Fruit fly (Drosophila melanogaster) whole organism, embryonic: ENCODE data around the gene CCT7.

Experiments used
- Asciz ChIP-seq: fragments of 200-800 bp; sonication (Bioruptor generic); optimal IDR thresholded peaks from 2 replicates; lab custom pipeline; 2017; ENCODE audit warnings: missing biosample characterization, mild to moderate bottlenecking, missing genetic modification characterization, missing genetic modification reagents
- B-H2 ChIP-seq: fragments of 200-800 bp; sonication (Bioruptor generic); optimal IDR thresholded peaks from 2 replicates; lab custom pipeline; 2018; ENCODE audit warnings: missing biosample characterization, mild to moderate bottlenecking, missing genetic modification characterization
- CG10979 ChIP-seq: fragments of 200-800 bp; sonication (Bioruptor generic); optimal IDR thresholded peaks from 2 replicates; lab custom pipeline; 2018; ENCODE audit warnings: missing biosample characterization, mild to moderate bottlenecking, missing genetic modification characterization, moderate library complexity
- CG11093 ChIP-seq: fragments of 200-800 bp; sonication (Bioruptor generic); IDR thresholded peaks from 3 replicates; pipeline ENCODE4 v1.3.6; 2022; ENCODE audit warnings: missing biosample characterization, missing genetic modification characterization
- CG13624 ChIP-seq: fragments of 200-800 bp; sonication (Bioruptor generic); optimal IDR thresholded peaks from 2 replicates; lab custom pipeline; 2016; ENCODE audit warnings: missing biosample characterization, missing genetic modification characterization
- CG1603 ChIP-seq: fragments of 200-800 bp; sonication (Bioruptor generic); optimal IDR thresholded peaks from 2 replicates; lab custom pipeline; 2019; ENCODE audit warnings: missing biosample characterization, mild to moderate bottlenecking, missing genetic modification characterization, moderate library complexity
- CG1647 ChIP-seq: fragments of 200-800 bp; sonication (Bioruptor generic); optimal IDR thresholded peaks from 3 replicates; lab custom pipeline; 2016; ENCODE audit warnings: missing biosample characterization, missing genetic modification characterization
- CG16813 ChIP-seq: fragments of 200-800 bp; sonication (Bioruptor generic); IDR thresholded peaks from 3 replicates; pipeline ENCODE4 v1.3.6; 2022; ENCODE audit warnings: missing biosample characterization, missing genetic modification characterization; ENCODE audit not compliant: partially characterized antibody
- CG17612 ChIP-seq: fragments of 200-800 bp; sonication (Bioruptor generic); IDR thresholded peaks from 2 replicates; pipeline ENCODE4 v1.3.6; 2022; ENCODE audit warnings: missing biosample characterization, missing genetic modification characterization
- CG17912 ChIP-seq: fragments of 200-800 bp; sonication (Bioruptor generic); optimal IDR thresholded peaks from 2 replicates; lab custom pipeline; 2018; ENCODE audit warnings: missing biosample characterization, mild to moderate bottlenecking, missing genetic modification characterization
- CG18476 ChIP-seq: fragments of 200-800 bp; sonication (Bioruptor generic); optimal IDR thresholded peaks from 2 replicates; lab custom pipeline; 2016; ENCODE audit warnings: missing biosample characterization, mild to moderate bottlenecking, missing genetic modification characterization
- CG18599 ChIP-seq: fragments of 200-800 bp; sonication (Bioruptor generic); optimal IDR thresholded peaks from 3 replicates; lab custom pipeline; 2017; ENCODE audit warnings: missing biosample characterization, missing genetic modification characterization, mild to moderate bottlenecking, moderate library complexity, missing genetic modification reagents
- CG2678 ChIP-seq: fragments of 200-800 bp; sonication (Bioruptor generic); optimal IDR thresholded peaks from 3 replicates; lab custom pipeline; 2019; ENCODE audit warnings: missing biosample characterization, mild to moderate bottlenecking, missing genetic modification characterization, moderate library complexity
- CG2712 ChIP-seq: fragments of 200-800 bp; optimal IDR thresholded peaks from 3 replicates; lab custom pipeline; 2019; ENCODE audit warnings: missing biosample characterization, mild to moderate bottlenecking, missing genetic modification characterization, moderate library complexity
- CG3281 ChIP-seq: fragments of 200-800 bp; sonication (Bioruptor generic); optimal IDR thresholded peaks from 3 replicates; lab custom pipeline; 2017; ENCODE audit warnings: missing biosample characterization, mild to moderate bottlenecking, missing genetic modification characterization
- CG34422 ChIP-seq: fragments of 200-800 bp; sonication (Bioruptor generic); IDR thresholded peaks from 3 replicates; pipeline ENCODE4 v1.3.6; 2022; ENCODE audit warnings: missing biosample characterization, missing genetic modification characterization
- CG3847 ChIP-seq: fragments of 200-800 bp; sonication (Bioruptor generic); IDR thresholded peaks from 2 replicates; pipeline ENCODE4 v1.3.6; 2022; ENCODE audit warnings: missing biosample characterization, missing genetic modification characterization
- CG4282 ChIP-seq: fragments of 200-800 bp; sonication (Bioruptor generic); optimal IDR thresholded peaks from 2 replicates; lab custom pipeline; 2016; ENCODE audit warnings: missing biosample characterization, missing genetic modification characterization
- CG4328 ChIP-seq: fragments of 200-800 bp; sonication (Bioruptor generic); optimal IDR thresholded peaks from 3 replicates; lab custom pipeline; 2017; ENCODE audit warnings: missing biosample characterization, missing genetic modification reagents, missing genetic modification characterization
- CG6683 ChIP-seq: fragments of 200-800 bp; sonication (Bioruptor generic); optimal IDR thresholded peaks from 2 replicates; lab custom pipeline; 2017; ENCODE audit warnings: missing biosample characterization, mild to moderate bottlenecking, missing genetic modification characterization, missing genetic modification reagents
- CG9932 ChIP-seq: fragments of 200-800 bp; sonication (Bioruptor generic); IDR thresholded peaks from 2 replicates; pipeline ENCODE4 v1.3.6; 2022; ENCODE audit warnings: missing biosample characterization, missing genetic modification characterization
- CHES-1-like ChIP-seq: fragments of 200-800 bp; sonication (Bioruptor generic); optimal IDR thresholded peaks from 2 replicates; lab custom pipeline; 2016; ENCODE audit warnings: missing biosample characterization, missing genetic modification characterization
- D19B ChIP-seq: fragments of 200-800 bp; sonication (Bioruptor generic); optimal IDR thresholded peaks from 2 replicates; lab custom pipeline; 2017; ENCODE audit warnings: missing biosample characterization, mild to moderate bottlenecking, missing genetic modification characterization
- Eip74EF ChIP-seq, 2 experiments: fragments of 200-800 bp in 1 of 2; fragments of >200 bp in 1 of 2; sonication (Bioruptor generic) in 1 of 2; optimal IDR thresholded peaks; 2 replicates each; lab custom pipeline; 2017 to 2019; ENCODE audit warnings: missing biosample characterization in 2 of 2, missing genetic modification characterization in 2 of 2, mild to moderate bottlenecking in 1 of 2, moderate library complexity in 1 of 2
- HLH4C ChIP-seq: fragments of 200-800 bp; sonication (Bioruptor generic); IDR thresholded peaks from 3 replicates; pipeline ENCODE4 v1.3.6; 2022; ENCODE audit warnings: missing biosample characterization, missing genetic modification characterization; ENCODE audit not compliant: partially characterized antibody
- Hand ChIP-seq: fragments of 200-800 bp; sonication (Bioruptor generic); optimal IDR thresholded peaks from 2 replicates; lab custom pipeline; 2017; ENCODE audit warnings: mild to moderate bottlenecking, missing biosample characterization, missing genetic modification reagents, missing genetic modification characterization
- Hmx ChIP-seq: fragments of 200-800 bp; sonication (Bioruptor generic); optimal IDR thresholded peaks from 2 replicates; lab custom pipeline; 2016; ENCODE audit warnings: missing biosample characterization, missing genetic modification characterization
- Rfx ChIP-seq: fragments of 200-800 bp; sonication (Bioruptor generic); IDR thresholded peaks from 2 replicates; pipeline ENCODE4 v1.3.6; 2022; ENCODE audit warnings: missing biosample characterization, missing genetic modification characterization
- Rx ChIP-seq: fragments of 200-800 bp; sonication (Bioruptor generic); IDR thresholded peaks from 2 replicates; pipeline ENCODE4 v1.3.6; 2022; ENCODE audit warnings: missing biosample characterization, missing genetic modification characterization
- Trl ChIP-seq, 3 experiments: fragments of >200 bp in 2 of 3; fragments of 200-800 bp in 1 of 3; sonication (Bioruptor generic) in 1 of 3; optimal IDR thresholded peaks; 2 replicates in 1 of 3; 3 replicates in 2 of 3; lab custom pipeline; 2016 to 2017; ENCODE audit warnings: missing biosample characterization in 1 of 3, missing genetic modification characterization in 1 of 3
- Usf ChIP-seq: fragments of 200-800 bp; sonication (Bioruptor generic); optimal IDR thresholded peaks from 2 replicates; lab custom pipeline; 2017; ENCODE audit warnings: missing genotype, missing biosample characterization, missing genetic modification characterization
- ato ChIP-seq: fragments of 200-800 bp; sonication (Bioruptor generic); IDR thresholded peaks from 2 replicates; pipeline ENCODE4 v1.3.6; 2022; ENCODE audit warnings: missing biosample characterization, missing genetic modification characterization; ENCODE audit not compliant: partially characterized antibody
- bcd ChIP-seq: fragments of 200-800 bp; sonication (Bioruptor generic); optimal IDR thresholded peaks from 2 replicates; lab custom pipeline; 2017; ENCODE audit warnings: missing biosample characterization, mild to moderate bottlenecking, missing genetic modification characterization
- cato ChIP-seq: fragments of 200-800 bp; sonication (Bioruptor generic); optimal IDR thresholded peaks from 2 replicates; lab custom pipeline; 2016; ENCODE audit warnings: missing biosample characterization, missing genetic modification characterization, borderline replicate concordance
- chinmo ChIP-seq: fragments of 200-800 bp; sonication (Bioruptor generic); IDR thresholded peaks from 4 replicates; pipeline ENCODE4 v1.3.6; 2022; ENCODE audit warnings: missing biosample characterization, missing genetic modification characterization; ENCODE audit not compliant: partially characterized antibody
- crp ChIP-seq, 2 experiments: fragments of 200-800 bp; sonication (Bioruptor generic); optimal IDR thresholded peaks; 2 replicates in 1 of 2; 3 replicates in 1 of 2; lab custom pipeline; 2017; ENCODE audit warnings: missing biosample characterization in 2 of 2, missing genetic modification characterization in 2 of 2, mild to moderate bottlenecking in 1 of 2, moderate library complexity in 1 of 2
- danr ChIP-seq: fragments of 200-800 bp; sonication (Bioruptor generic); IDR thresholded peaks from 2 replicates; pipeline ENCODE4 v1.3.6; 2022; ENCODE audit warnings: missing biosample characterization, missing genetic modification characterization
- fu2 ChIP-seq: fragments of 200-800 bp; sonication (Bioruptor generic); optimal IDR thresholded peaks from 2 replicates; lab custom pipeline; 2016; ENCODE audit warnings: missing biosample characterization, missing genetic modification characterization
- gcm2 ChIP-seq: fragments of 200-800 bp; sonication (Bioruptor generic); optimal IDR thresholded peaks from 2 replicates; lab custom pipeline; 2016; ENCODE audit warnings: missing biosample characterization, missing genetic modification characterization
- hb ChIP-seq: fragments of 200-800 bp; sonication (Bioruptor generic); IDR thresholded peaks from 3 replicates; pipeline ENCODE4 v1.3.6; 2022; ENCODE audit warnings: missing biosample characterization, missing genetic modification characterization; ENCODE audit not compliant: partially characterized antibody
- p53 ChIP-seq: fragments of 200-800 bp; sonication (Bioruptor generic); optimal IDR thresholded peaks from 2 replicates; lab custom pipeline; 2016; ENCODE audit warnings: missing biosample characterization, missing genetic modification characterization
- repo ChIP-seq: fragments of 200-800 bp; sonication (Bioruptor generic); optimal IDR thresholded peaks from 2 replicates; lab custom pipeline; 2016; ENCODE audit warnings: missing biosample characterization, missing genetic modification characterization
- rib ChIP-seq: fragments of 200-800 bp; sonication (Bioruptor generic); IDR thresholded peaks from 2 replicates; pipeline ENCODE4 v1.3.6; 2022; ENCODE audit warnings: missing biosample characterization, missing genetic modification characterization
- sc ChIP-seq, 3 experiments: fragments of >200 bp in 2 of 3; fragments of 200-800 bp in 1 of 3; sonication (Bioruptor generic) in 1 of 3; optimal IDR thresholded peaks; 2 replicates in 2 of 3; 3 replicates in 1 of 3; lab custom pipeline; 2017; ENCODE audit warnings: mild to moderate bottlenecking in 1 of 3, missing biosample characterization in 1 of 3, missing genetic modification characterization in 1 of 3, missing genetic modification reagents in 1 of 3
- seq ChIP-seq: fragments of 200-800 bp; sonication (Bioruptor generic); IDR thresholded peaks from 2 replicates; pipeline ENCODE4 v1.3.6; 2022; ENCODE audit warnings: missing biosample characterization, missing genetic modification characterization
- slou ChIP-seq: fragments of 200-800 bp; sonication (Bioruptor generic); optimal IDR thresholded peaks from 3 replicates; lab custom pipeline; 2016; ENCODE audit warnings: missing biosample characterization, missing genetic modification characterization
- tx ChIP-seq: fragments of 200-800 bp; sonication (Bioruptor generic); optimal IDR thresholded peaks from 2 replicates; lab custom pipeline; 2016; ENCODE audit warnings: missing biosample characterization, missing genetic modification characterization
- vfl ChIP-seq: fragments of 200-800 bp; sonication (Bioruptor generic); optimal IDR thresholded peaks from 2 replicates; lab custom pipeline; 2016; ENCODE audit warnings: missing biosample characterization, missing genetic modification characterization

The CCT7 gene

DNA sequence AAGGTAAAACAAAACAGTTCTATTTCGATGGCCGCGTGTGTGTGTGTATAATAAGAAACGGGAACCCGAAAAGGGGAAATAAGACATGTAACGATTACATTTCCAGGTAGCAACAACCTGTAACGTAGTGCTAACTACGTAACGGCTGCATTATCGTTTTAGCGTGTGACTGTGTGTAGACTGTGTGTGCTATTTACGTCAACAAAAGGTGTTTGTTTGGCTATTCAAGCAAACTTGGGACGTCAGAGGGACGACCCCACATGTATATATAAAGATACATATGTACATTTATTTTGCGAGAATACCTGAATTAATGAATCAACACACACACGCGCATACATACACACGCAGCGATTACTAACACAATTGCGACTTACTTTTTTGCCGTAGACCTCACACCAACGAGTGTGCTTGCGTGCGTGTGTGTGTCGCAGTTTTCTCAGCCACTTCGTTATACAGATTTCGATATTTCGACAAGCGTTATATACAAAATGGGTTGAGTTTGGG, 18.2 kb downstream of the CCT7 start (continued):
- no peak for TF ChIP-seq crp (GFP tag; optimal IDR thresholded peaks at IDR 0.05; lab: Kevin White, UChicago)
- peak; percentile 12 for TF ChIP-seq fu2
- no peak for TF ChIP-seq Asciz (GFP tag; lab: Kevin White, UChicago)
- no peak for TF ChIP-seq Trl (optimal IDR thresholded peaks at IDR 0.05; lab: Kevin White, UChicago)
- TF ChIP-seq Trl (GFP tag; optimal IDR thresholded peaks at IDR 0.05; lab: Kevin White, UChicago): no peak
- peak; percentile 26 for TF ChIP-seq gcm2
- peak; percentile 63; the same call in 1 of the 4 replicates for TF ChIP-seq chinmo (GFP tag; lab: Robert Waterston, UW)
- no peak for TF ChIP-seq CG11093
- peak; percentile 48 for TF ChIP-seq CG13624
- peak; percentile 26; the same call in 1 of the 2 replicates for TF ChIP-seq CG3847
- TF ChIP-seq CG18476 (GFP tag; lab: Kevin White, UChicago): peak; percentile 19
- TF ChIP-seq p53: no peak
- TF ChIP-seq CG4328 (GFP tag; lab: Kevin White, UChicago): peak; percentile 18
- no peak for TF ChIP-seq CG16813 (GFP tag; lab: Robert Waterston, UW)
- TF ChIP-seq danr (GFP tag; lab: Robert Waterston, UW): peak; percentile 34; the same call in 1 of the 2 replicates
- TF ChIP-seq CG1647 (GFP tag; lab: Kevin White, UChicago): peak; percentile 54
- no peak for TF ChIP-seq hb
- TF ChIP-seq CG34422 (GFP tag; lab: Robert Waterston, UW): 0 out of 3 replicates have a peak, but pooled peaks have one; percentile 29
- TF ChIP-seq Eip74EF (GFP tag; optimal IDR thresholded peaks at IDR 0.05; lab: Kevin White, UChicago): no peak
- no peak for TF ChIP-seq Usf (GFP tag; lab: Kevin White, UChicago)
- no peak for TF ChIP-seq CG2712 (tag; lab: Kevin White, UChicago)
- peak; percentile 42 for TF ChIP-seq CG2678 (tag; lab: Kevin White, UChicago)
- TF ChIP-seq Hand (GFP tag; lab: Kevin White, UChicago): no peak
- peak; percentile 21 for TF ChIP-seq CG3281
- TF ChIP-seq CG18599: peak; percentile 37
- TF ChIP-seq Rx: no peak
- TF ChIP-seq CHES-1-like (GFP tag; lab: Kevin White, UChicago): peak; percentile 32
- TF ChIP-seq repo (GFP tag; lab: Kevin White, UChicago): no peak
- peak; percentile 28 for TF ChIP-seq B-H2 (GFP tag; lab: Kevin White, UChicago)
- peak; percentile 16 for TF ChIP-seq bcd (GFP tag; lab: Kevin White, UChicago)
- TF ChIP-seq ato (GFP tag; lab: Robert Waterston, UW): no peak
- TF ChIP-seq sc (optimal IDR thresholded peaks at IDR 0.05; lab: Kevin White, UChicago): no peak
- no peak for TF ChIP-seq sc (GFP tag; optimal IDR thresholded peaks at IDR 0.05; lab: Kevin White, UChicago)
- peak; percentile 30 for TF ChIP-seq vfl (GFP tag; lab: Kevin White, UChicago)
- TF ChIP-seq CG17912 (GFP tag; lab: Kevin White, UChicago): peak; percentile 22
- no peak for TF ChIP-seq D19B (GFP tag; lab: Kevin White, UChicago)
- TF ChIP-seq CG17612 (GFP tag; lab: Robert Waterston, UW): no peak
- TF ChIP-seq Hmx: no peak
- peak; percentile 36 for TF ChIP-seq CG6683 (GFP tag; lab: Kevin White, UChicago)
- TF ChIP-seq CG9932 (GFP tag; lab: Robert Waterston, UW): peak; percentile 32; the same call in 1 of the 2 replicates
- peak; percentile 6 for TF ChIP-seq tx (GFP tag; lab: Kevin White, UChicago)
- TF ChIP-seq Rfx (GFP tag; lab: Robert Waterston, UW): peak; percentile 47; the same call in 1 of the 2 replicates
- TF ChIP-seq seq (GFP tag; lab: Robert Waterston, UW): peak; percentile 39; the same call in 1 of the 2 replicates
- peak; percentile 44 for TF ChIP-seq CG1603 (tag; lab: Kevin White, UChicago)
- peak; percentile 13 for TF ChIP-seq CG10979 (tag; lab: Kevin White, UChicago)
- peak; percentile 77 for TF ChIP-seq rib (GFP tag; lab: Robert Waterston, UW)
- no peak for TF ChIP-seq cato (GFP tag; lab: Kevin White, UChicago)
- no peak for TF ChIP-seq slou (GFP tag; lab: Kevin White, UChicago)
- no peak for TF ChIP-seq HLH4C (GFP tag; lab: Robert Waterston, UW)
- peak; percentile 36 for TF ChIP-seq CG4282
